Worm (Caenorhabditis elegans) whole organism, L2 larva: ENCODE results near the gene F10G7.10.
A peak's percentile ranks its signal among the peaks of the same experiment; 100 is the strongest.

Experiments
- ceh-82 ChIP-seq: fragments of 150-350 bp; optimal IDR thresholded peaks from 2 replicates; lab custom pipeline; 2014; ENCODE audit warnings: missing biosample characterization, missing genetic modification characterization
- lsy-2 ChIP-seq, 2 experiments: fragments of 150-350 bp in 1 of 2; sonication (generic microtip) in 1 of 2; optimal IDR thresholded peaks; 2 replicates each; lab custom pipeline; 2014 to 2017; ENCODE audit warnings: missing biosample characterization in 2 of 2, missing genetic modification characterization in 2 of 2
- mdl-1 ChIP-seq, 2 experiments: fragments of 150-350 bp in 1 of 2; sonication (generic microtip) in 1 of 2; optimal IDR thresholded peaks; 2 replicates each; lab custom pipeline; 2017; ENCODE audit warnings: missing biosample characterization in 2 of 2, missing genetic modification characterization in 2 of 2
- nhr-12 ChIP-seq: fragments of 150-350 bp; optimal IDR thresholded peaks from 2 replicates; lab custom pipeline; 2014; ENCODE audit warnings: missing biosample characterization, missing genetic modification characterization
- nhr-129 ChIP-seq: fragments of 150-350 bp; optimal IDR thresholded peaks from 2 replicates; lab custom pipeline; 2014; ENCODE audit warnings: missing biosample characterization, missing genetic modification characterization
- skn-1 ChIP-seq: sonication (generic microtip); optimal IDR thresholded peaks from 2 replicates; lab custom pipeline; 2017; ENCODE audit warnings: missing biosample characterization, missing genetic modification characterization
- unc-62 ChIP-seq: fragments of 150-350 bp; optimal IDR thresholded peaks from 2 replicates; lab custom pipeline; 2014; ENCODE audit warnings: missing biosample characterization, missing genetic modification reagents, missing genetic modification characterization
- zag-1 ChIP-seq: fragments of 150-350 bp; optimal IDR thresholded peaks from 2 replicates; lab custom pipeline; 2014; ENCODE audit warnings: missing biosample characterization, missing genetic modification characterization

DNA sequence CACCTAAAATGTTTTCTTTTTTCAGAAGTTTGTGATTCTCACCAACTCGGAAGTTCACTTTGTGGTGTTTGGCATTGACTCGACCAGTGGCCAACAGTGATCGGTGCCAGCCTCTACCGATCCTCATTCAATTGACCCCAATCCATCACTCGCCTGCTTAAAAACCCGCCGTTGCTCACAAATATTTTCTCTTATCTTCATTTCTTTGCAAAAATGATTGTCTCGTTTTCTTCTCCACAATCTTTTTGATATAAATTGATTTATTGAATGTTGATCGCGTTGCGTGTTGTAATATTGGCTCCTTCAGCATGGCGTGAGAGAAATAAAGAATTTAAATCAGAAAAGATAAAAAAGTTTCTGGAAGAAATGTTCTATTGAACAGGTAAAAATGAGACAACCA lies 10.5 kb upstream of the F10G7.10 start:
- TF ChIP-seq ceh-82 (tag; lab: Kevin White, UChicago) (no peak), lsy-2 (tag; optimal IDR thresholded peaks at IDR 0.05; lab: Kevin White, UChicago) (peak in 1 of 2 experiments; percentile 33), skn-1 (tag; lab: Kevin White, UChicago) (no peak), nhr-129 (tag; lab: Kevin White, UChicago) (no peak), zag-1 (tag; lab: Kevin White, UChicago) (no peak), nhr-12 (tag; lab: Kevin White, UChicago) (no peak), unc-62 (no peak), mdl-1 (tag; optimal IDR thresholded peaks at IDR 0.05; lab: Kevin White, UChicago) (no peak)
